Fruit fly (Drosophila melanogaster) whole organism, prepupa: ENCODE data around the gene CG32829.

ENCODE experiments used
- Blimp-1 ChIP-seq: fragments of 200-800 bp; sonication (Bioruptor generic); optimal IDR thresholded peaks from 3 replicates; lab custom pipeline; 2017; ENCODE audit warnings: missing biosample characterization, missing genetic modification characterization, mild to moderate bottlenecking, moderate library complexity, missing genetic modification reagents
- CG10631 ChIP-seq: fragments of 200-800 bp; sonication (Bioruptor generic); optimal IDR thresholded peaks from 2 replicates; lab custom pipeline; 2016; ENCODE audit warnings: missing biosample characterization, missing genetic modification characterization
- CG10669 ChIP-seq: fragments of 200-800 bp; sonication (Bioruptor generic); optimal IDR thresholded peaks from 3 replicates; lab custom pipeline; 2018; ENCODE audit warnings: missing biosample characterization, mild to moderate bottlenecking, missing genetic modification characterization, moderate library complexity
- CG11294 ChIP-seq: fragments of 200-800 bp; sonication (Bioruptor generic); IDR thresholded peaks from 2 replicates; pipeline ENCODE4 v1.3.6; 2022; ENCODE audit warnings: missing biosample characterization, missing genetic modification characterization
- CG11762 ChIP-seq: fragments of 200-800 bp; sonication (Bioruptor generic); optimal IDR thresholded peaks from 3 replicates; lab custom pipeline; 2016; ENCODE audit warnings: missing biosample characterization, missing genetic modification characterization; ENCODE audit not compliant: insufficient read depth
- CG11902 ChIP-seq: fragments of 200-800 bp; sonication (Bioruptor generic); optimal IDR thresholded peaks from 3 replicates; lab custom pipeline; 2016; ENCODE audit warnings: missing biosample characterization, missing genetic modification characterization
- CG16779 ChIP-seq: fragments of 200-800 bp; sonication (Bioruptor generic); optimal IDR thresholded peaks from 3 replicates; lab custom pipeline; 2017; ENCODE audit warnings: missing biosample characterization, mild to moderate bottlenecking, missing genetic modification characterization
- CG3032 ChIP-seq: fragments of 200-800 bp; optimal IDR thresholded peaks from 2 replicates; lab custom pipeline; 2019; ENCODE audit warnings: missing biosample characterization, mild to moderate bottlenecking, missing genetic modification characterization, moderate library complexity
- CG31627 ChIP-seq: fragments of 200-800 bp; sonication (Bioruptor generic); optimal IDR thresholded peaks from 3 replicates; lab custom pipeline; 2016; ENCODE audit warnings: missing biosample characterization, missing genetic modification characterization
- CG32006 ChIP-seq: fragments of 200-800 bp; sonication (Bioruptor generic); optimal IDR thresholded peaks from 3 replicates; lab custom pipeline; 2017; ENCODE audit warnings: missing biosample characterization, mild to moderate bottlenecking, missing genetic modification characterization
- CG34406 ChIP-seq: fragments of 200-800 bp; sonication (Bioruptor generic); optimal IDR thresholded peaks from 3 replicates; lab custom pipeline; 2016; ENCODE audit warnings: missing biosample characterization, missing genetic modification characterization
- CG3919 ChIP-seq: fragments of 200-800 bp; sonication (Bioruptor generic); optimal IDR thresholded peaks from 3 replicates; lab custom pipeline; 2016; ENCODE audit warnings: missing biosample characterization, missing genetic modification characterization
- CG6163 ChIP-seq: fragments of 200-800 bp; sonication (Bioruptor generic); IDR thresholded peaks from 3 replicates; pipeline ENCODE4 v1.3.6; 2022; ENCODE audit warnings: missing biosample characterization, missing genetic modification characterization
- CG6276 ChIP-seq: fragments of 200-800 bp; sonication (Bioruptor generic); optimal IDR thresholded peaks from 2 replicates; lab custom pipeline; 2017; ENCODE audit warnings: missing biosample characterization, mild to moderate bottlenecking, missing genetic modification characterization
- CG6792 ChIP-seq: fragments of 200-800 bp; sonication (Bioruptor generic); optimal IDR thresholded peaks from 3 replicates; lab custom pipeline; 2016; ENCODE audit warnings: missing biosample characterization, missing genetic modification characterization
- CG6854 ChIP-seq: fragments of 200-800 bp; sonication (Bioruptor generic); optimal IDR thresholded peaks from 2 replicates; lab custom pipeline; 2017; ENCODE audit warnings: missing biosample characterization, mild to moderate bottlenecking, missing genetic modification characterization
- CG7368 ChIP-seq: fragments of 200-800 bp; sonication (Bioruptor generic); optimal IDR thresholded peaks from 3 replicates; lab custom pipeline; 2016; ENCODE audit warnings: missing biosample characterization, missing genetic modification characterization
- CG8119 ChIP-seq: fragments of 200-800 bp; sonication (Bioruptor generic); IDR thresholded peaks from 3 replicates; pipeline ENCODE4 v1.3.6; 2022; ENCODE audit warnings: missing biosample characterization, missing genetic modification characterization
- CG8632 ChIP-seq: fragments of 200-800 bp; sonication (Bioruptor generic); optimal IDR thresholded peaks from 3 replicates; lab custom pipeline; 2016; ENCODE audit warnings: missing biosample characterization, missing genetic modification characterization
- CG9139 ChIP-seq: fragments of 200-800 bp; sonication (Bioruptor generic); optimal IDR thresholded peaks from 3 replicates; lab custom pipeline; 2017; ENCODE audit warnings: missing biosample characterization, mild to moderate bottlenecking, missing genetic modification characterization
- Eip75B ChIP-seq: fragments of 200-800 bp; sonication (Bioruptor generic); optimal IDR thresholded peaks from 3 replicates; lab custom pipeline; 2016; ENCODE audit warnings: missing biosample characterization, missing genetic modification characterization
- Eip78C ChIP-seq: fragments of 200-800 bp; sonication (Bioruptor generic); peaks from one replicate; lab custom pipeline; 2016; ENCODE audit warnings: missing biosample characterization, missing genetic modification characterization
- Ets21C ChIP-seq: fragments of 200-800 bp; sonication (Bioruptor generic); optimal IDR thresholded peaks from 3 replicates; lab custom pipeline; 2016; ENCODE audit warnings: missing biosample characterization, missing genetic modification characterization
- Ets96B ChIP-seq: fragments of 200-800 bp; optimal IDR thresholded peaks from 2 replicates; lab custom pipeline; 2019; ENCODE audit warnings: missing biosample characterization, mild to moderate bottlenecking, missing genetic modification characterization, moderate library complexity
- Hr38 ChIP-seq: sonication (Bioruptor generic); optimal IDR thresholded peaks from 2 replicates; lab custom pipeline; 2016; ENCODE audit warnings: missing biosample characterization, missing genetic modification characterization
- Hr39 ChIP-seq: fragments of 200-800 bp; sonication (Bioruptor generic); optimal IDR thresholded peaks from 2 replicates; lab custom pipeline; 2016; ENCODE audit warnings: missing biosample characterization, missing genetic modification characterization
- Hr4 ChIP-seq: fragments of 200-800 bp; sonication (Bioruptor generic); optimal IDR thresholded peaks from 3 replicates; lab custom pipeline; 2016; ENCODE audit warnings: missing biosample characterization, missing genetic modification characterization
- Lpt ChIP-seq: fragments of 200-800 bp; sonication (Bioruptor generic); optimal IDR thresholded peaks from 3 replicates; lab custom pipeline; 2016; ENCODE audit warnings: missing biosample characterization, missing genetic modification characterization
- Met ChIP-seq: fragments of 200-800 bp; sonication (Bioruptor generic); optimal IDR thresholded peaks from 3 replicates; lab custom pipeline; 2016; ENCODE audit warnings: missing biosample characterization, missing genetic modification characterization
- OdsH ChIP-seq: fragments of 200-800 bp; sonication (Bioruptor generic); optimal IDR thresholded peaks from 3 replicates; lab custom pipeline; 2016; ENCODE audit warnings: missing biosample characterization, missing genetic modification characterization
- Smox ChIP-seq: fragments of 200-800 bp; sonication (Bioruptor generic); optimal IDR thresholded peaks from 3 replicates; lab custom pipeline; 2016; ENCODE audit warnings: missing biosample characterization, missing genetic modification characterization
- Sox102F ChIP-seq: fragments of 200-800 bp; sonication (Bioruptor generic); optimal IDR thresholded peaks from 2 replicates; lab custom pipeline; 2016; ENCODE audit warnings: missing biosample characterization, mild to moderate bottlenecking, missing genetic modification characterization
- Sox14 ChIP-seq: fragments of 200-800 bp; sonication (Bioruptor generic); optimal IDR thresholded peaks from 3 replicates; lab custom pipeline; 2016; ENCODE audit warnings: missing biosample characterization, missing genetic modification characterization
- acj6 ChIP-seq: fragments of 200-800 bp; sonication (Bioruptor generic); optimal IDR thresholded peaks from 3 replicates; lab custom pipeline; 2016; ENCODE audit warnings: missing biosample characterization, missing genetic modification characterization
- dsx ChIP-seq: fragments of 200-800 bp; optimal IDR thresholded peaks from 3 replicates; lab custom pipeline; 2019; ENCODE audit warnings: missing biosample characterization, mild to moderate bottlenecking, missing genetic modification characterization, moderate library complexity; ENCODE audit not compliant: poor library complexity, severe bottlenecking
- eg ChIP-seq: fragments of 200-800 bp; sonication (Bioruptor generic); IDR thresholded peaks from 3 replicates; pipeline ENCODE4 v1.3.6; 2022; ENCODE audit warnings: missing biosample characterization, missing genetic modification characterization
- fd59A ChIP-seq: fragments of 200-800 bp; sonication (Bioruptor generic); optimal IDR thresholded peaks from 2 replicates; lab custom pipeline; 2017; ENCODE audit warnings: missing biosample characterization, mild to moderate bottlenecking, missing genetic modification characterization, missing genetic modification reagents
- fkh ChIP-seq: fragments of 200-800 bp; sonication (Bioruptor generic); optimal IDR thresholded peaks from 3 replicates; lab custom pipeline; 2017; ENCODE audit warnings: missing biosample characterization, mild to moderate bottlenecking, missing genetic modification characterization, moderate library complexity
- lz ChIP-seq: fragments of 200-800 bp; sonication (Bioruptor generic); optimal IDR thresholded peaks from 3 replicates; lab custom pipeline; 2016; ENCODE audit warnings: missing biosample characterization, missing genetic modification characterization
- net ChIP-seq: fragments of 200-800 bp; sonication (Bioruptor generic); optimal IDR thresholded peaks from 3 replicates; lab custom pipeline; 2016; ENCODE audit warnings: missing biosample characterization, missing genetic modification characterization
- pdm3 ChIP-seq: fragments of 200-800 bp; sonication (Bioruptor generic); optimal IDR thresholded peaks from 3 replicates; lab custom pipeline; 2016; ENCODE audit warnings: missing biosample characterization, missing genetic modification characterization
- salr ChIP-seq, 2 experiments: fragments of 200-800 bp; sonication (Bioruptor generic); optimal IDR thresholded peaks; 3 replicates each; lab custom pipeline; 2016 to 2018; ENCODE audit warnings: missing biosample characterization in 2 of 2, missing genetic modification characterization in 2 of 2, mild to moderate bottlenecking in 1 of 2
- spab ChIP-seq: fragments of 200-800 bp; sonication (Bioruptor generic); optimal IDR thresholded peaks from 2 replicates; lab custom pipeline; 2017; ENCODE audit warnings: missing biosample characterization, mild to moderate bottlenecking, missing genetic modification characterization, missing genetic modification reagents
- ss ChIP-seq, 2 experiments: fragments of 200-800 bp; sonication (Bioruptor generic); optimal IDR thresholded peaks; 2 replicates in 1 of 2; 3 replicates in 1 of 2; lab custom pipeline; 2017 to 2018; ENCODE audit warnings: mild to moderate bottlenecking in 2 of 2, missing biosample characterization in 2 of 2, missing genetic modification characterization in 2 of 2, moderate library complexity in 1 of 2
- svp ChIP-seq: fragments of 200-800 bp; sonication (Bioruptor generic); peaks from one replicate; lab custom pipeline; 2016; ENCODE audit warnings: missing biosample characterization, missing genetic modification characterization
- topi ChIP-seq: fragments of 200-800 bp; sonication (Bioruptor generic); optimal IDR thresholded peaks from 3 replicates; lab custom pipeline; 2016; ENCODE audit warnings: missing biosample characterization, missing genetic modification characterization
- vri ChIP-seq: fragments of 200-800 bp; sonication (Bioruptor generic); optimal IDR thresholded peaks from 3 replicates; lab custom pipeline; 2016; ENCODE audit warnings: missing biosample characterization, mild to moderate bottlenecking, missing genetic modification characterization

Gene CG32829

DNA sequence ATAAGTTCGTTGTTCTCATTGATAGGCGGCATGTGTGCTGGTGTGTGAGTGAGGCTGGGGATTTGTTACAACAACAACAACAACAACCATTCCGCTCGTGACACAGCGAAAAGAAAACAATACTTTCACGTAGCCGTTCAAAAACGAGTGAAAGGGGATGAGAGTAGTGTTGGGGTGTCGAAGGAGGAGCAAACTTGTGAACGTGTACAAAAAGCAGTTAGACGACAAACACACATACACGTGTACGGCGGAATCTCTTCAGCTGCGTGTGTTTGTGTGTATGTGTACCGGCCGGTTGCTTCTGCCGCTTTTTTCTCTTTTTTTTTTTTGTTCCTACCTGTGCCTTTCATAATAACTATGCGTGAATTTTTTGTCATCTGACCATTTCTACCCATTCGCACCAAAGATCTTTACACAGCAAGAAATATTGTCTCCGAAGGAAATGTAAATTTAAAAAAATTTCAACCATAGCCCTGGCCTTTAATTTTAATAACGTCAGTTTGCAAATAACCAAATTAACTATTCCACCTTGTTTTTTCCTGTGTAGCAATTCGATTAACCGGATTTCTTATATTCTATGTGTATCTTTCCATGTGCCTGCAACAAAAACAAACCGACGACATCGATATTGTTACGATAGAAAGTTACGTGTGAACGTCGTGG is 6.0 kb upstream of the CG32829 start (continued):
- no peak for TF ChIP-seq spab (GFP tag; lab: Kevin White, UChicago)
- TF ChIP-seq vri (GFP tag; lab: Kevin White, UChicago): peak; percentile 66
- TF ChIP-seq CG16779 (tag; lab: Kevin White, UChicago): no peak
- peak; percentile 78 for TF ChIP-seq lz
- TF ChIP-seq Ets96B: peak; percentile 83
- peak; percentile 80 for TF ChIP-seq CG10669
- no peak for TF ChIP-seq Sox102F (GFP tag; lab: Kevin White, UChicago)
- TF ChIP-seq CG7368 (GFP tag; lab: Kevin White, UChicago): peak; percentile 71
- TF ChIP-seq CG6163 (GFP tag; lab: Robert Waterston, UW): no peak; the same call in 1 of the 3 replicates

DNA sequence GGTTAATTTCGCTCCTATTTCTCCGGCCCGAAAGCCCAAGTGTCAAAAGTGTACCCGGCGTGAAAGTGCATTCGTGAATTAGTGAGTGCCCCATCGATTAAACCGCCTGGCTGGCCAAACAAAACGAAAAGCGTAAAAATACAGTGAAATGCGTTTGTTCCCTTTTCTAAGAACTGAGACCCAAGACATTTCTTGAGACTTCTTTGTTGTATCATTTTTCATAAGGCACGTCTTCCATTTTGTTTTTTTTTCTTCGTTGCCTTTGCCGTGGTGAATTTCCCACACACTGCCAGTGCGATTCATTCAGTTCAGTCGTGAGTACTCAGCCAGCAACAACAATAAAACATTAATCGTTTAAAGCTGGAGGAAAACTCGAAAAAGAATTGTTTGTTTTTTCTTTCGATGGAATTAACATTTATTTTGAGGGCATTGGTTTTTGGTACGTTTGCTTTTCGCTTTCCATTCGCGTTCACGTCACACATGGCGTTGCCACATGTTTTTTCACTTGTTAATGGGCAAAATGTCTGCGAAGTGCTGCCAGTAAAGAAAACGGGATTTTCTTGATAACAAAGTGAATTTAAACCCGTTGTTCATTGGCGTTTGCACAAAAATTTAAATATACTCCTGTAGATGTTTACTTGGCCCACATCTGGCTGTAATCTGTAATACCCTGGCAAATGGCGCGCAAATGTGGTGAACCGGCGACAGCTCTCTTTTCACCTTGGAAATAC is 5.3 kb upstream of the CG32829 start:
- TF ChIP-seq CG9139 (GFP tag; lab: Kevin White, UChicago): peak; percentile 4
- peak; percentile 34 for TF ChIP-seq Sox14
- TF ChIP-seq CG11294 (GFP tag; lab: Robert Waterston, UW): no peak
- no peak for TF ChIP-seq Ets96B
- TF ChIP-seq svp (GFP tag; lab: Kevin White, UChicago): peak; percentile 47
- TF ChIP-seq CG7368 (GFP tag; lab: Kevin White, UChicago): no peak
- no peak for TF ChIP-seq Lpt (GFP tag; lab: Kevin White, UChicago)
- TF ChIP-seq CG8119: no peak
- no peak for TF ChIP-seq Hr38 (GFP tag; lab: Kevin White, UChicago)
- peak; percentile 26 for TF ChIP-seq Eip75B (GFP tag; lab: Kevin White, UChicago)
- peak in 1 of 2 experiments; percentile 13 for TF ChIP-seq salr (GFP tag; optimal IDR thresholded peaks at IDR 0.05; lab: Kevin White, UChicago)
- TF ChIP-seq pdm3: no peak
- peak; percentile 41 for TF ChIP-seq Met (GFP tag; lab: Kevin White, UChicago)
- TF ChIP-seq topi (GFP tag; lab: Kevin White, UChicago): peak; percentile 5
- TF ChIP-seq eg: no peak
- TF ChIP-seq dsx (GFP tag; lab: Kevin White, UChicago): no peak
- TF ChIP-seq CG11902 (GFP tag; lab: Kevin White, UChicago): no peak
- no peak for TF ChIP-seq CG10669
- no peak for TF ChIP-seq CG11762
- no peak for TF ChIP-seq CG10631
- no peak for TF ChIP-seq acj6 (GFP tag; lab: Kevin White, UChicago)
- peak; percentile 22; the same call in 1 of the 3 replicates for TF ChIP-seq CG6163 (GFP tag; lab: Robert Waterston, UW)
- no peak for TF ChIP-seq net (GFP tag; lab: Kevin White, UChicago)
- TF ChIP-seq CG6854 (GFP tag; lab: Kevin White, UChicago): no peak
- TF ChIP-seq Smox (GFP tag; lab: Kevin White, UChicago): no peak
- TF ChIP-seq ss (GFP tag; optimal IDR thresholded peaks at IDR 0.05; lab: Kevin White, UChicago): peak in 1 of 2 experiments; percentile 45
- no peak for TF ChIP-seq CG3919 (GFP tag; lab: Kevin White, UChicago)
- no peak for TF ChIP-seq Blimp-1 (GFP tag; lab: Kevin White, UChicago)
- TF ChIP-seq CG8632 (GFP tag; lab: Kevin White, UChicago): no peak
- peak; percentile 69 for TF ChIP-seq Eip78C (GFP tag; lab: Kevin White, UChicago)
- peak; percentile 22 for TF ChIP-seq lz
- no peak for TF ChIP-seq vri (GFP tag; lab: Kevin White, UChicago)
- TF ChIP-seq OdsH (GFP tag; lab: Kevin White, UChicago): no peak
- no peak for TF ChIP-seq CG34406 (GFP tag; lab: Kevin White, UChicago)
- TF ChIP-seq Hr39 (GFP tag; lab: Kevin White, UChicago): no peak
- TF ChIP-seq fd59A (GFP tag; lab: Kevin White, UChicago): no peak
- no peak for TF ChIP-seq Hr4 (GFP tag; lab: Kevin White, UChicago)
- no peak for TF ChIP-seq CG6792 (GFP tag; lab: Kevin White, UChicago)
- no peak for TF ChIP-seq CG31627 (GFP tag; lab: Kevin White, UChicago)
- no peak for TF ChIP-seq CG3032 (tag; lab: Kevin White, UChicago)
- no peak for TF ChIP-seq CG32006 (GFP tag; lab: Kevin White, UChicago)
- TF ChIP-seq Ets21C: no peak
- TF ChIP-seq CG6276 (GFP tag; lab: Kevin White, UChicago): peak; percentile 21
- TF ChIP-seq fkh (GFP tag; lab: Kevin White, UChicago): peak; percentile 28
